Worm (Caenorhabditis elegans): ENCODE results near the gene shc-2.

Gene shc-2

ce11 chrII:4954099-4954959 is 14.6 kb upstream of the shc-2 start (continued):
- TF ChIP-seq madf-6 (GFP tag; IDR thresholded peaks at IDR 0.05), result peak; percentile 50
- no peak for TF ChIP-seq Y67H2A.10 (GFP tag; conservative IDR thresholded peaks at IDR 0.05)
- no peak for TF ChIP-seq F37B4.10 (GFP tag; IDR thresholded peaks at IDR 0.05)
- TF ChIP-seq egl-18 (GFP tag; IDR thresholded peaks at IDR 0.05), result no peak
- TF ChIP-seq rpc-1 (optimal IDR thresholded peaks at IDR 0.05), result no peak
- TF ChIP-seq rpc-1 (tag; optimal IDR thresholded peaks at IDR 0.05), result no peak
- no peak for TF ChIP-seq let-607 (tag; optimal IDR thresholded peaks at IDR 0.05)
- no peak for TF ChIP-seq sptf-2 (GFP tag; optimal IDR thresholded peaks at IDR 0.05)
- no peak for TF ChIP-seq F55B11.4 (tag; optimal IDR thresholded peaks at IDR 0.05; ENCODE audit: borderline replicate concordance, insufficient read depth)
- TF ChIP-seq die-1 (tag; optimal IDR thresholded peaks at IDR 0.05), result no peak
- TF ChIP-seq madf-3 (GFP tag; IDR thresholded peaks at IDR 0.05), result peak; percentile 82; the same call in 1 of the 2 replicates
- no peak for TF ChIP-seq ztf-26 (tag; optimal IDR thresholded peaks at IDR 0.05)
- no peak for TF ChIP-seq egl-44 (GFP tag; IDR thresholded peaks at IDR 0.05)
- TF ChIP-seq lsl-1 (GFP tag; optimal IDR thresholded peaks at IDR 0.05), result no peak
- TF ChIP-seq ztf-22 (GFP tag; optimal IDR thresholded peaks at IDR 0.05), result no peak
- TF ChIP-seq K11D2.4 (GFP tag; IDR thresholded peaks at IDR 0.05), result no peak
- TF ChIP-seq ztf-6 (GFP tag; IDR thresholded peaks at IDR 0.05), result no peak
- TF ChIP-seq mcd-1 (GFP tag; IDR thresholded peaks at IDR 0.05), result no peak
- no peak for TF ChIP-seq Y95B8A.8 (GFP tag; IDR thresholded peaks at IDR 0.05)
- TF ChIP-seq him-1 (tag; optimal IDR thresholded peaks at IDR 0.05), result no peak
- no peak for TF ChIP-seq rec-8 (tag; optimal IDR thresholded peaks at IDR 0.05)
- TF ChIP-seq Y53F4B.3 (GFP tag; IDR thresholded peaks at IDR 0.05), result no peak
- no peak for TF ChIP-seq B0035.1 (tag; optimal IDR thresholded peaks at IDR 0.05)
- TF ChIP-seq ama-1 (optimal IDR thresholded peaks at IDR 0.05), result no peak
- no peak for TF ChIP-seq ama-1 (GFP tag; optimal IDR thresholded peaks at IDR 0.05)
- TF ChIP-seq snpc-4 (GFP tag; optimal IDR thresholded peaks at IDR 0.05), result no peak
- TF ChIP-seq snpc-4 (tag; optimal IDR thresholded peaks at IDR 0.05), result peak in 1 of 4 experiments; percentile 7
- TF ChIP-seq somi-1 (GFP tag; optimal IDR thresholded peaks at IDR 0.05), result no peak
- TF ChIP-seq cebp-2 (GFP tag; IDR thresholded peaks at IDR 0.05), result no peak
- no peak for TF ChIP-seq F49E8.2 (tag; optimal IDR thresholded peaks at IDR 0.05; ENCODE audit: insufficient read depth)
- TF ChIP-seq nhr-90 (tag; optimal IDR thresholded peaks at IDR 0.05), result no peak
- no peak for TF ChIP-seq ztf-25 (GFP tag; IDR thresholded peaks at IDR 0.05)
- no peak for TF ChIP-seq nfya-2 (GFP tag; IDR thresholded peaks at IDR 0.05)
- TF ChIP-seq lin-40 (tag; optimal IDR thresholded peaks at IDR 0.05), result no peak
- TF ChIP-seq xnd-1 (tag; optimal IDR thresholded peaks at IDR 0.05), result no peak
- no peak for TF ChIP-seq Y56A3A.18 (GFP tag; IDR thresholded peaks at IDR 0.05)
- no peak for TF ChIP-seq cebp-1 (GFP tag; IDR thresholded peaks at IDR 0.05)
- peak; percentile 27 for TF ChIP-seq cebp-1 (tag; optimal IDR thresholded peaks at IDR 0.05)
- no peak for TF ChIP-seq D2030.7 (GFP tag; IDR thresholded peaks at IDR 0.05)
- no peak for TF ChIP-seq chd-7 (tag; optimal IDR thresholded peaks at IDR 0.05)
- no peak for TF ChIP-seq bed-1 (GFP tag; IDR thresholded peaks at IDR 0.05)
- no peak for TF ChIP-seq ceh-40 (GFP tag; IDR thresholded peaks at IDR 0.05)
- no peak for TF ChIP-seq ztf-18 (tag; optimal IDR thresholded peaks at IDR 0.05)
- TF ChIP-seq ceh-58 (GFP tag; IDR thresholded peaks at IDR 0.05), result no peak
- no peak for TF ChIP-seq F57C9.4 (tag; optimal IDR thresholded peaks at IDR 0.05)
- TF ChIP-seq ztf-3 (GFP tag; optimal IDR thresholded peaks at IDR 0.05), result no peak
- no peak for TF ChIP-seq attf-5 (GFP tag; optimal IDR thresholded peaks at IDR 0.05)
- 0 out of 2 replicates have a peak, but pooled peaks have one; percentile 30 for TF ChIP-seq B0336.3 (GFP tag; IDR thresholded peaks at IDR 0.05)
- no peak for TF ChIP-seq mes-4 (tag; optimal IDR thresholded peaks at IDR 0.05)
